Fruit fly (Drosophila melanogaster): ENCODE data around the gene aus.

The aus gene

dm6 chr3R:21360192-21360535 lies 10.8 kb upstream of the aus start (continued):
- TF ChIP-seq CoRest (tag; optimal IDR thresholded peaks at IDR 0.05) = no peak
- TF ChIP-seq BtbVII (GFP tag; optimal IDR thresholded peaks at IDR 0.05) = no peak
- no peak for TF ChIP-seq CG4707 (GFP tag; optimal IDR thresholded peaks at IDR 0.05)
- TF ChIP-seq mld (GFP tag; IDR thresholded peaks at IDR 0.05; ENCODE audit: partially characterized antibody) = 0 out of 3 replicates have a peak, but pooled peaks have one; percentile 0
- TF ChIP-seq CG8359 (GFP tag; optimal IDR thresholded peaks at IDR 0.05; ENCODE audit: borderline replicate concordance) = no peak
- TF ChIP-seq Spps (tag; optimal IDR thresholded peaks at IDR 0.05) = no peak
- no peak for TF ChIP-seq lmd (GFP tag; IDR thresholded peaks at IDR 0.05)
- no peak for TF ChIP-seq CG8281 (tag; optimal IDR thresholded peaks at IDR 0.05)
- no peak for TF ChIP-seq Kr (GFP tag; optimal IDR thresholded peaks at IDR 0.05)
- TF ChIP-seq Hr51 (GFP tag; optimal IDR thresholded peaks at IDR 0.05) = no peak
- TF ChIP-seq CG11093 (GFP tag; IDR thresholded peaks at IDR 0.05) = no peak
- peak; percentile 35 for TF ChIP-seq CG4617 (GFP tag; optimal IDR thresholded peaks at IDR 0.05; ENCODE audit: borderline replicate concordance)
- no peak for TF ChIP-seq bsh (GFP tag; optimal IDR thresholded peaks at IDR 0.05)
- TF ChIP-seq GATAe (GFP tag; conservative IDR thresholded peaks at IDR 0.05) = no peak
- TF ChIP-seq phol (tag; optimal IDR thresholded peaks at IDR 0.05) = no peak
- no peak for TF ChIP-seq CG10565 (GFP tag; optimal IDR thresholded peaks at IDR 0.05)
- TF ChIP-seq CG33213 (GFP tag; optimal IDR thresholded peaks at IDR 0.05) = no peak
- TF ChIP-seq CG6791 (GFP tag; IDR thresholded peaks at IDR 0.05; ENCODE audit: partially characterized antibody) = 0 out of 3 replicates have a peak, but pooled peaks have one; percentile 1
- no peak for TF ChIP-seq CG15696 (tag; optimal IDR thresholded peaks at IDR 0.05)
- no peak for TF ChIP-seq sr (GFP tag; IDR thresholded peaks at IDR 0.05)
- TF ChIP-seq CG6765 (GFP tag; optimal IDR thresholded peaks at IDR 0.05) = no peak
- no peak for TF ChIP-seq CHES-1-like (GFP tag; optimal IDR thresholded peaks at IDR 0.05)
- TF ChIP-seq scrt (GFP tag; optimal IDR thresholded peaks at IDR 0.05) = peak; percentile 87
- no peak for TF ChIP-seq otp (GFP tag; IDR thresholded peaks at IDR 0.05)
- no peak for TF ChIP-seq CG11695 (GFP tag; IDR thresholded peaks at IDR 0.05)
- no peak for TF ChIP-seq en (GFP tag; optimal IDR thresholded peaks at IDR 0.05)
- TF ChIP-seq dysf (GFP tag; IDR thresholded peaks at IDR 0.05) = no peak
- TF ChIP-seq sna (GFP tag; IDR thresholded peaks at IDR 0.05; ENCODE audit: partially characterized antibody) = 0 out of 2 replicates have a peak, but pooled peaks have one; percentile 20
- no peak for TF ChIP-seq esg (GFP tag; conservative IDR thresholded peaks at IDR 0.05)
- 0 out of 2 replicates have a peak, but pooled peaks have one; percentile 38 for TF ChIP-seq CG2129 (GFP tag; IDR thresholded peaks at IDR 0.05; ENCODE audit: partially characterized antibody)
- no peak for TF ChIP-seq HmgZ (tag; optimal IDR thresholded peaks at IDR 0.05)
- no peak for TF ChIP-seq ems (GFP tag; optimal IDR thresholded peaks at IDR 0.05)
- TF ChIP-seq CG13894 (tag; optimal IDR thresholded peaks at IDR 0.05) = no peak
- TF ChIP-seq Max (GFP tag; optimal IDR thresholded peaks at IDR 0.05) = no peak
- peak; percentile 13; the same call in 1 of the 4 replicates for TF ChIP-seq Dll (GFP tag; IDR thresholded peaks at IDR 0.05; ENCODE audit: partially characterized antibody)
- TF ChIP-seq MBD-R2 (GFP tag; IDR thresholded peaks at IDR 0.05) = peak; percentile 74
- no peak for TF ChIP-seq CG1529 (GFP tag; optimal IDR thresholded peaks at IDR 0.05)
- no peak for TF ChIP-seq Ets65A (GFP tag)
- TF ChIP-seq gro (GFP tag; optimal IDR thresholded peaks at IDR 0.05) = no peak
- no peak for TF ChIP-seq CG9727 (GFP tag; optimal IDR thresholded peaks at IDR 0.05)
- TF ChIP-seq D19B (GFP tag; optimal IDR thresholded peaks at IDR 0.05) = no peak
- TF ChIP-seq Med (GFP tag) = peak; percentile 38
- no peak for TF ChIP-seq CG16813 (GFP tag; IDR thresholded peaks at IDR 0.05; ENCODE audit: partially characterized antibody)
- TF ChIP-seq CG3163 (GFP tag; optimal IDR thresholded peaks at IDR 0.05) = no peak
- TF ChIP-seq wor (GFP tag; IDR thresholded peaks at IDR 0.05) = no peak
- TF ChIP-seq nerfin-1 (tag; optimal IDR thresholded peaks at IDR 0.05) = peak; percentile 63
- peak; percentile 30 for TF ChIP-seq YL-1 (GFP tag; optimal IDR thresholded peaks at IDR 0.05)
- TF ChIP-seq dm (GFP tag; optimal IDR thresholded peaks at IDR 0.05) = no peak
- TF ChIP-seq hkb (optimal IDR thresholded peaks at IDR 0.05) = no peak
- TF ChIP-seq hkb (GFP tag; IDR thresholded peaks at IDR 0.05) = no peak
- TF ChIP-seq tio (GFP tag; optimal IDR thresholded peaks at IDR 0.05) = no peak

Measured in whole organism, embryonic.